Fruit fly (Drosophila melanogaster) whole organism, pupa: ENCODE results near the gene dmrt11E.

ENCODE experiments used
- CG10348 ChIP-seq: fragments of 200-800 bp; sonication (Bioruptor generic); IDR thresholded peaks from 2 replicates; pipeline ENCODE4 v1.3.6; 2022; ENCODE audit warnings: missing biosample characterization, missing genetic modification characterization
- CG4496 ChIP-seq: fragments of 200-800 bp; sonication (Bioruptor generic); IDR thresholded peaks from 3 replicates; pipeline ENCODE4 v1.3.6; 2022; ENCODE audit warnings: missing biosample characterization, missing genetic modification characterization
- fd96Ca ChIP-seq: fragments of 200-800 bp; sonication (Bioruptor generic); IDR thresholded peaks from 3 replicates; pipeline ENCODE4 v1.3.6; 2022; ENCODE audit warnings: missing biosample characterization, missing genetic modification characterization

DNA sequence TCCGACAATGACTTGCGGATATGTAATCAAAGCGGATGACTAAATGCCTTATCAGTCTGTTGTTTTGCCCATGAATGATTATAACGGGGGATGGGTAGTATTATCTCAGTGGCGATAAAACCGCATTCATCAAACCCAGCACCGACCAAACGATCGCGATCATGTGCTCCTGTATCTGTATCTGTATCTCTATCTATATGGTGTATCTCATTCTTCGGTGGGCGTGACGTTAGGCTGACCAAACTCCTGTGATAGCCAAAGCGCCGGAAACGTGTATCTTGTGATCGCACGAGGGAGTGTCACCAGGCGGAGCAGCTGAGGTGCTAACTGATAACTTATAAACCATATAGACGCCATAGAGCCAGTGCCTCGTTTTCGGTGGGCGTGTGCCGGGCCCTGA lies 24.8 kb downstream of the dmrt11E start:
- TF ChIP-seq fd96Ca (GFP tag; lab: Robert Waterston, UW) (no peak), CG4496 (GFP tag; lab: Robert Waterston, UW) (no peak), CG10348 (GFP tag; lab: Robert Waterston, UW) (no peak)
